Worm (Caenorhabditis elegans): ENCODE data around the gene ekl-5.

The ekl-5 gene

ce11 chrX:13917121-13917755, at the start of gene ekl-5:
Gene ekl-5, minus strand, starts transcription at chrX:13917171.
- TF ChIP-seq him-1 (tag; optimal IDR thresholded peaks at IDR 0.05) = no peak
- TF ChIP-seq W03F9.2 (tag; optimal IDR thresholded peaks at IDR 0.05) = peak; percentile 49

DNA sequence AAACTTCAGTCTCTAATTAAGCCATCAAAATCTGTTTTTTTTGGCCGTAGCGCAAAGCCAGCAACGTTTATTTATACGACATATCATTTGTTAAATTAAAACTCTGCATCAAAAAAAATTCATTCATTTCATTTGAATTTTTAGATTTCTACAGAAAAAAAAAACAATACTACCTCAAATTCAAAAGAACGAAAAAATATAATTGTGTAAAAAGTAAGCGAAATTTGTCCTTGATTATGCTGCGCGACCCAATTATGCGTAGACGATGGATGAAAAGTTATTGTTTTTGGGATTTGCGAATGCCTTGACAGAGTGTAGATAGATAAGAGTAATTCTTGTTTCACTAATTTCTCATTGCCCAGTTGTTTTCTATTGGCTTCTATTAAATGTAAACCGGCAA, 46.2 kb upstream of the ekl-5 start, which contains the start of gene F48F7.3:
Gene F48F7.3 (plus strand): TSS at position 301 of the 400 bp plus-strand sequence.
- TF ChIP-seq him-1 (tag; optimal IDR thresholded peaks at IDR 0.05) (no peak), W03F9.2 (tag; optimal IDR thresholded peaks at IDR 0.05) (no peak), dao-5 (tag; optimal IDR thresholded peaks at IDR 0.05) (no peak)

DNA sequence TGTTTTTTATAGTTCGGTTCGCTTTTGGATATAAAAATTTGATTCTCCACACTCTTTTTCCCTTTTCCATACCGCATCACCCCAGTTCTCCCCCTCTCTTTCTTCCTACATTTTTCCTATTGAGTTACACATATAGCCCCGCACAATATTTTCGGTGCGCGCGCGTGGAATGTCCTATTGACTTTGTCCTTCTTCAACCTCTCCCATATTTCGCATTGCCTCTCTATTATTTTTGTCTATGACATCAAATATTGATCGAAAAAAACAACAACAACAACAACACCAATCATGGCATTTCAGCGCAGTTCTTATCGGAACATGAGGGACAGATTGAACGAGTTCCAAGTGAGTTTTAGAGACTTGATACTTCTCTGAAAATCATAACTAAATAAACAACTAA, 42.9 kb upstream of the ekl-5 start, which contains the start of gene syx-2:
Gene syx-2 (plus strand): TSS at position 301 of the 400 bp plus-strand sequence.
- TF ChIP-seq him-1 (tag; optimal IDR thresholded peaks at IDR 0.05) (no peak), W03F9.2 (tag; optimal IDR thresholded peaks at IDR 0.05) (no peak), dao-5 (tag; optimal IDR thresholded peaks at IDR 0.05) (no peak)

- TF ChIP-seq W03F9.2 (tag; optimal IDR thresholded peaks at IDR 0.05) = no peak
- TF ChIP-seq dao-5 (tag; optimal IDR thresholded peaks at IDR 0.05) = no peak
- TF ChIP-seq him-1 (tag; optimal IDR thresholded peaks at IDR 0.05) = no peak
Measured at ce11 chrX:13959383-13959782, 42.4 kb upstream of the ekl-5 start.

- no peak for TF ChIP-seq dao-5 (tag; optimal IDR thresholded peaks at IDR 0.05)
- no peak for TF ChIP-seq him-1 (tag; optimal IDR thresholded peaks at IDR 0.05)
- no peak for TF ChIP-seq W03F9.2 (tag; optimal IDR thresholded peaks at IDR 0.05)
Measured at ce11 chrX:13958451-13958850, 41.5 kb upstream of the ekl-5 start.

ce11 chrX:13952347-13952746, 35.4 kb upstream of the ekl-5 start:
- no peak for TF ChIP-seq him-1 (tag; optimal IDR thresholded peaks at IDR 0.05)

ce11 chrX:13950620-13951152, 33.7 kb upstream of the ekl-5 start:
- TF ChIP-seq W03F9.2 (tag; optimal IDR thresholded peaks at IDR 0.05) (peak; percentile 25), him-1 (tag; optimal IDR thresholded peaks at IDR 0.05) (no peak)

ce11 chrX:13948810-13949209, 31.8 kb upstream of the ekl-5 start, which contains the start of gene alg-1:
Gene alg-1, plus strand, starts transcription at chrX:13949110.
- TF ChIP-seq W03F9.2 (tag; optimal IDR thresholded peaks at IDR 0.05) = no peak
- TF ChIP-seq him-1 (tag; optimal IDR thresholded peaks at IDR 0.05) = no peak
- TF ChIP-seq dao-5 (tag; optimal IDR thresholded peaks at IDR 0.05) = no peak

ce11 chrX:13948167-13948566, 31.2 kb upstream of the ekl-5 start:
- TF ChIP-seq dao-5 (tag; optimal IDR thresholded peaks at IDR 0.05) = no peak
- no peak for TF ChIP-seq W03F9.2 (tag; optimal IDR thresholded peaks at IDR 0.05)
- TF ChIP-seq him-1 (tag; optimal IDR thresholded peaks at IDR 0.05) = no peak

ce11 chrX:13946693-13947583, 30.0 kb upstream of the ekl-5 start:
- TF ChIP-seq him-1 (tag; optimal IDR thresholded peaks at IDR 0.05) (no peak), dao-5 (tag; optimal IDR thresholded peaks at IDR 0.05) (no peak), W03F9.2 (tag; optimal IDR thresholded peaks at IDR 0.05) (no peak)

DNA sequence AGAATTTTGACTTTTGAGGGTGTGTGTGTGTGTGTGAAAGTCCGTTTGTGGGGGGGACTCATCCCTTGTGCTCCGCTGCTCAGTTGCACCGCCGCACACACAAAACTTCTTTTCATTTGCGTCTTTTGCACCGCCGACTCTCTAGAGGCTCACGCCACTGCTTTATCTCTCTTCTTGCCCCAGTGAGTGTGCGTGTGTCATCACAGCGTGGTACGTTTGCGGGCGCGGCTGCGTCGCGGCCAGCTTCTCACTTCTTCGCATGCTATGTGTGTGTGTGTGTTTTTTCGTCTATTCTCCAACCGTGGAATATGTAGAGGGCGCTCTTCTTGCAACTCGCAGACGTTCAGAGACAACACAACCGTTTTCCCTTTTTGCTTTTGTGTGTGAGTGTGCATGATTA, 28.6 kb upstream of the ekl-5 start:
- no peak for TF ChIP-seq dao-5 (tag; optimal IDR thresholded peaks at IDR 0.05)
- peak; percentile 68 for TF ChIP-seq him-1 (tag; optimal IDR thresholded peaks at IDR 0.05)

DNA sequence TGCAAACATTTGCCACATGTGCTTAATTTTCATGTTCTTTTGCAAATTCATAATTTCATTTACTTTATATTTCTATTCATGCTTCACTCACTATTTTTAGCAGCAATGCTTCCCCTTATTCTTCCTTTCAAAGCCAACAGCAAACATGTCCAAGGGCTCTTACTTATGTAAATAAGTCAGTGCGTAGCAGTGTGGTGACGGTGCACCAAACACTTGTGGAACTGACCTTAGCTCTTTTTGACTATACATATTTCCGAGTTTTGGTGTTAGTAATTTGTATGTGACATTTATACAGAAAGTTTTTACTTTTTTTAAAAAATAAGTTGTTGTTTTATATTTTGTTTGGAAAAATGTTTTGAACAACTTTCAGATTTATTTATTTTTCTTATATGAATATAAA, 28.1 kb upstream of the ekl-5 start:
- TF ChIP-seq dao-5 (tag; optimal IDR thresholded peaks at IDR 0.05) (no peak), W03F9.2 (tag; optimal IDR thresholded peaks at IDR 0.05) (no peak), him-1 (tag; optimal IDR thresholded peaks at IDR 0.05) (no peak)

DNA sequence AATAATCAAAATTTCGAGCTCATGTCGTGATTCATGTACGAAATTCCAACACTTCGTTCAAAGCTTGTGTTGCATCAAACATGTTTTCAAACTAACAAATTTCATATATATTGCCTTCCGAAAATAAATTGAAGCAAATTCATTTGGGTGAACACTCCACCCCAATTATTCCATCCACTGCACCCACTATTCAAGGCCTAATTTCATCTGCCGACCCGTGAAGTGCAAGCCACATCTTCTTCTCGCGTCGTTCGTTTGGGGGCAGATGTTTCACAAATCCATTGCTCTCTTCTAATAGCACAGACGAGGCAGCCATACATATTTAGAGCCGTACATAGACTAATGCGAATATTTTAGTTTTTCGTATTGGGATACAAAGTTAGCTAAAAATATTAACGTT, 27.2 kb upstream of the ekl-5 start:
- no peak for TF ChIP-seq him-1 (tag; optimal IDR thresholded peaks at IDR 0.05)
- TF ChIP-seq W03F9.2 (tag; optimal IDR thresholded peaks at IDR 0.05) = no peak
- no peak for TF ChIP-seq dao-5 (tag; optimal IDR thresholded peaks at IDR 0.05)

DNA sequence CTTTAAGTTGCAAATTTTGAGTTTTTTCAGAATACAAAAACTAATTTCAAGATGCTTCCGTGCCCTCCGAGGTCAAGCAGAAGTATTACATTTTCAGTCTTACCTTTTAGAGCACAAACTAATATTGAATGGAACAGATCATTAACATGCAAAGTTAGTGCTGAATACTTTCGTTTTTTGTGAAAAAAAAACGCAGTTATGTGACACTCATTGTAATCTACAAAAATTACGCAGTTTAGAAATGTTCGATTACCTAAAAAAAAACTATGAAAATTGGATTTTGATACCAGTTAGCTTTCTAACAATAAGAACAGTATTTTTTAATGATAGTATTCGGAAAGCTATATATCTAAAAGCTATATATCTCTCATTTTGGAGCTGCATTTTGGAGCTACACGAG, 24.9 kb upstream of the ekl-5 start:
- TF ChIP-seq W03F9.2 (tag; optimal IDR thresholded peaks at IDR 0.05) = no peak
- TF ChIP-seq him-1 (tag; optimal IDR thresholded peaks at IDR 0.05) = no peak
- TF ChIP-seq dao-5 (tag; optimal IDR thresholded peaks at IDR 0.05) = no peak
